Worm (Caenorhabditis elegans): ENCODE measurements around the gene C54C6.4.

Gene C54C6.4

ce11 chrIII:3540424-3540823, 13.0 kb upstream of the C54C6.4 start:
- TF ChIP-seq lin-13 (GFP tag; optimal IDR thresholded peaks at IDR 0.05) (peak; percentile 68), gmeb-1 (tag; optimal IDR thresholded peaks at IDR 0.05) (peak; percentile 55), nhr-12 (tag; optimal IDR thresholded peaks at IDR 0.05) (no peak), nhr-129 (tag; optimal IDR thresholded peaks at IDR 0.05) (peak; percentile 23), nhr-21 (tag; optimal IDR thresholded peaks at IDR 0.05) (peak; percentile 17), sma-3 (GFP tag; optimal IDR thresholded peaks at IDR 0.05) (peak; percentile 78), unc-55 (GFP tag; optimal IDR thresholded peaks at IDR 0.05) (peak; percentile 83), lsy-2 (tag; optimal IDR thresholded peaks at IDR 0.05) (peak; percentile 14 to 77), fos-1 (tag; optimal IDR thresholded peaks at IDR 0.05) (peak; percentile 47), sma-9 (GFP tag; optimal IDR thresholded peaks at IDR 0.05) (peak; percentile 34), sma-9 (tag; optimal IDR thresholded peaks at IDR 0.05) (no peak), C34F6.9 (tag; optimal IDR thresholded peaks at IDR 0.05) (peak; percentile 84), blmp-1 (tag; optimal IDR thresholded peaks at IDR 0.05; ENCODE audit: insufficient read depth) (no peak), elt-3 (tag; optimal IDR thresholded peaks at IDR 0.05) (no peak), dmd-4 (tag; optimal IDR thresholded peaks at IDR 0.05) (no peak), skn-1 (tag; optimal IDR thresholded peaks at IDR 0.05) (no peak), F13H6.1 (tag; optimal IDR thresholded peaks at IDR 0.05) (peak; percentile 8), crh-2 (tag; optimal IDR thresholded peaks at IDR 0.05) (peak; percentile 37), egl-27 (tag; optimal IDR thresholded peaks at IDR 0.05) (no peak)

ce11 chrIII:3541093-3541492, 12.4 kb upstream of the C54C6.4 start:
- TF ChIP-seq ceh-82 (tag; optimal IDR thresholded peaks at IDR 0.05) = no peak
- TF ChIP-seq nhr-21 (tag; optimal IDR thresholded peaks at IDR 0.05) = no peak
- TF ChIP-seq ztf-4 (tag; optimal IDR thresholded peaks at IDR 0.05) = no peak
- no peak for TF ChIP-seq lin-11 (tag; optimal IDR thresholded peaks at IDR 0.05)
- TF ChIP-seq unc-55 (GFP tag; optimal IDR thresholded peaks at IDR 0.05) = no peak
- no peak for TF ChIP-seq lin-13 (GFP tag; optimal IDR thresholded peaks at IDR 0.05)
- TF ChIP-seq skn-1 (tag; optimal IDR thresholded peaks at IDR 0.05) = no peak
- no peak for TF ChIP-seq nhr-25 (tag; optimal IDR thresholded peaks at IDR 0.05)
- TF ChIP-seq nhr-237 (tag; optimal IDR thresholded peaks at IDR 0.05) = no peak
- no peak for TF ChIP-seq nhr-12 (tag; optimal IDR thresholded peaks at IDR 0.05)
- no peak for TF ChIP-seq ceh-16 (tag; optimal IDR thresholded peaks at IDR 0.05)
- TF ChIP-seq egl-27 (tag; optimal IDR thresholded peaks at IDR 0.05) = no peak
- TF ChIP-seq snpc-4 (tag; optimal IDR thresholded peaks at IDR 0.05) = no peak
- no peak for TF ChIP-seq unc-39 (tag; optimal IDR thresholded peaks at IDR 0.05)
- no peak for TF ChIP-seq elt-3 (tag; optimal IDR thresholded peaks at IDR 0.05)
- TF ChIP-seq gmeb-1 (tag; optimal IDR thresholded peaks at IDR 0.05) = no peak
- no peak for TF ChIP-seq crh-2 (tag; optimal IDR thresholded peaks at IDR 0.05)
- TF ChIP-seq ztf-11 (tag; optimal IDR thresholded peaks at IDR 0.05) = no peak

ce11 chrIII:3541539-3541938, 11.9 kb upstream of the C54C6.4 start, which contains the start of gene ben-1:
Gene ben-1, minus strand, starts transcription at chrIII:3541639.
- no peak for TF ChIP-seq gmeb-1 (tag; optimal IDR thresholded peaks at IDR 0.05)
- no peak for TF ChIP-seq nhr-21 (tag; optimal IDR thresholded peaks at IDR 0.05)
- no peak for TF ChIP-seq mbf-1 (tag; optimal IDR thresholded peaks at IDR 0.05)
- no peak for TF ChIP-seq aly-2 (tag; optimal IDR thresholded peaks at IDR 0.05)
- TF ChIP-seq nhr-25 (tag; optimal IDR thresholded peaks at IDR 0.05) = no peak
- no peak for TF ChIP-seq zag-1 (tag; optimal IDR thresholded peaks at IDR 0.05)
- no peak for TF ChIP-seq nhr-77 (tag; optimal IDR thresholded peaks at IDR 0.05)
- TF ChIP-seq ztf-1 (GFP tag; conservative IDR thresholded peaks at IDR 0.05) = no peak
- TF ChIP-seq nhr-12 (tag; optimal IDR thresholded peaks at IDR 0.05) = no peak
- TF ChIP-seq crh-2 (tag; optimal IDR thresholded peaks at IDR 0.05) = no peak
- TF ChIP-seq alr-1 (tag; optimal IDR thresholded peaks at IDR 0.05) = no peak
- no peak for TF ChIP-seq nhr-23 (tag; optimal IDR thresholded peaks at IDR 0.05)
- no peak for TF ChIP-seq unc-62 (GFP tag; optimal IDR thresholded peaks at IDR 0.05)

ce11 chrIII:3542105-3542504, 11.3 kb upstream of the C54C6.4 start:
- TF ChIP-seq R02D3.7 (tag; optimal IDR thresholded peaks at IDR 0.05) = no peak
- peak; percentile 19 for TF ChIP-seq F13H6.1 (tag; optimal IDR thresholded peaks at IDR 0.05)
- TF ChIP-seq C34F6.9 (tag; optimal IDR thresholded peaks at IDR 0.05) = peak; percentile 35
- no peak for TF ChIP-seq dmd-4 (tag; optimal IDR thresholded peaks at IDR 0.05)
- peak; percentile 1 for TF ChIP-seq sem-4 (tag; optimal IDR thresholded peaks at IDR 0.05)
- peak; percentile 22 for TF ChIP-seq nhr-129 (tag; optimal IDR thresholded peaks at IDR 0.05)
- peak; percentile 28 for TF ChIP-seq unc-55 (GFP tag; optimal IDR thresholded peaks at IDR 0.05)
- no peak for TF ChIP-seq mab-5 (tag; optimal IDR thresholded peaks at IDR 0.05)
- peak in 1 of 2 experiments; percentile 26 for TF ChIP-seq lsy-2 (tag; optimal IDR thresholded peaks at IDR 0.05)
- TF ChIP-seq zag-1 (tag; optimal IDR thresholded peaks at IDR 0.05) = peak; percentile 85
